Worm (Caenorhabditis elegans): ENCODE results near the gene R12C12.9.
"Not testable (repeated sequence)": the region's sequence is repeated elsewhere in the genome, so short reads cannot be mapped to it uniquely, and the experiment has no call there.

Gene R12C12.9

DNA sequence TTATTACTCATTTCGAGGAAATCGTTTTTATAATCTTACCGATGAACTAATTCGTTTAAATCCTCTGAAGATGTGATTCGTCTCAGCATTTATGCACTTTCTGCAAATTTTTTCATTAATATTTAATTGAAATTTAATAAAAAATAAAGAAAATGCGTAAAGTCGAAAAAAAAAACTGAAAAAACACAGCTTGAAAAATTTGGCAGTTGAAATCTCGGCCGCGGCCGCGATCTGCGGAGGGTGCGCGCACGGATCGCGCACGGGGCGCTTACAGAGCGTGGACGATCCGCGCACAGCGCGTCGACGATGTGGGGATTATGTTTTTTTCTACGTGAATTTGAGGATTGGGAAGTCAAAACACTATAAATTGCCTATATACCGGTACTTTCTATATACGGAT, 15.9 kb downstream of the R12C12.9 start, which contains the start of gene ZK84.4:
Gene ZK84.4, minus strand, starts transcription at position 101 of the 400 bp plus-strand sequence.
- not testable (repeated sequence) for TF ChIP-seq unc-130 (tag; optimal IDR thresholded peaks at IDR 0.05); mdl-1 (tag; optimal IDR thresholded peaks at IDR 0.05); ces-1 (GFP tag; optimal IDR thresholded peaks at IDR 0.05)

DNA sequence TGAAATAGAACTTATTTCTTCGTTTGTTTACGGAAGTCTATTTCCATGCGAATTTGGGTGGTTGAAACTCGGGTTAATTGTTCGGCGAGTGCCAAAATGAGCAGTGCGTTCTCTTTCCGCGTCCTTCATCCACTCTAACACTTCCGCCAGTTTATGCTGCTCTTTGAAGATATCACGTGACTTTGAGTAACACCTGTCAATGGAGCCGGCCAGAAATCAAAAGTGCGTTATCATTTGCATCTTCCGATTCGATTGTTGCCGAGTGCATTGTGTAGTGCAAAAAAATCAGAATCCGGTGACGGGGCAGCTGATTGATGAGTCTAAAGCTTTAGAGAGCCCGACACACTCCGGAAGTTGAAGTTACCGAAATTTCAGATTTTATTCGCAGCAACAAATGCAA, 23.8 kb downstream of the R12C12.9 start:
- TF ChIP-seq C34B4.2 (tag; optimal IDR thresholded peaks at IDR 0.05) = no peak
- TF ChIP-seq nhr-71 (tag; optimal IDR thresholded peaks at IDR 0.05) = peak; percentile 50

DNA sequence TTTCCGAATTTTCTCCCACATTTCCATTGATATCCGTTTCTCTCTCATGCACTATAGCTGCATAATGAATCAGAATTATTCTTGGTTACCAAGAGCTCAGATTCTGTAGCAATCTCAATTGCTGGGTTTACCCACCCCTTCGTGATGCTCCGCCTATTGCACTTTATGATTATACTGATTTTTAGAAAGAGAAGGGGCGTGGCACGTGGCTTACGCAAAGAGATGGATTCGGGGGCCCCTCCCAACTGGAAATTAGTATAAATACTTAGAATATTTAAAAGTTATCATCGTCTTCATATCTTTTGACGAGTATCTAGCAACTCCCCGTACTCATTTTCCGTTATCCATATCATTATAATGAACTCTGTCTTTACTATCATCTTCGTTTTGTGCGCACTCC, 24.6 kb downstream of the R12C12.9 start, which contains the start of gene ins-6:
Gene ins-6, plus strand, starts transcription at position 301 of the 400 bp plus-strand sequence.
- no peak for TF ChIP-seq ztf-4 (tag; optimal IDR thresholded peaks at IDR 0.05)
- no peak for TF ChIP-seq C34B4.2 (tag; optimal IDR thresholded peaks at IDR 0.05)
- no peak for TF ChIP-seq nhr-12 (tag; optimal IDR thresholded peaks at IDR 0.05)
- TF ChIP-seq hlh-17 (GFP tag; optimal IDR thresholded peaks at IDR 0.05; ENCODE audit: borderline replicate concordance) = no peak
- TF ChIP-seq fkh-4 (tag; optimal IDR thresholded peaks at IDR 0.05; ENCODE audit: borderline replicate concordance) = no peak
- no peak for TF ChIP-seq ama-1 (optimal IDR thresholded peaks at IDR 0.05)
- TF ChIP-seq lin-39 (tag; optimal IDR thresholded peaks at IDR 0.05) = no peak
- no peak for TF ChIP-seq mep-1 (tag; optimal IDR thresholded peaks at IDR 0.05)
- no peak for TF ChIP-seq isw-1 (GFP tag; IDR thresholded peaks at IDR 0.05)
- TF ChIP-seq C16A3.4 (tag; optimal IDR thresholded peaks at IDR 0.05) = no peak
- TF ChIP-seq rnt-1 (tag; optimal IDR thresholded peaks at IDR 0.05) = no peak
- no peak for TF ChIP-seq mdl-1 (tag; optimal IDR thresholded peaks at IDR 0.05)
- no peak for TF ChIP-seq Y116A8C.19 (tag; optimal IDR thresholded peaks at IDR 0.05; ENCODE audit: borderline replicate concordance)
- TF ChIP-seq tlp-1 (tag; optimal IDR thresholded peaks at IDR 0.05) = no peak
- no peak for TF ChIP-seq unc-86 (tag; optimal IDR thresholded peaks at IDR 0.05)

DNA sequence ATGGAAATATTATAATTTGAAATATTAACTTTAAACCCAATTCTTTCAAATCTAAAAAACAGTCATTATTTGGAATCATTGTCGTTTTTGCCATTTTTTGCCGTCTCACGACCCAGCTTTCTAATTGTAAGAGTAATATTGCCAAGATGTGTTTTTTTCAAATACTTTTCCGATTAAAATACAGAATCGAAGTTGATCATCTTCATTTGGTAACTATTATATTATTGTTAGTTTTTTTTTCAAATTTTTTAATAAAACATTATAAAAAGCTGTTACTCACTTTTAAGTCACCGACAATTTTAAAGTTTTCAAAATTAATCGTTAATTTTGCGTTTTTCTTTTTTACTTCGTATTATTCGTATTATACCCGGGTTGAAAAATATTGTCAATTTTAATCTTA, 27.5 kb downstream of the R12C12.9 start, which contains the start of gene ins-5:
Gene ins-5, plus strand, starts transcription at position 301 of the 400 bp plus-strand sequence.
- TF ChIP-seq nhr-77 (tag; optimal IDR thresholded peaks at IDR 0.05) = no peak
- no peak for TF ChIP-seq lin-15B (tag; optimal IDR thresholded peaks at IDR 0.05)
- no peak for TF ChIP-seq nhr-20 (tag; optimal IDR thresholded peaks at IDR 0.05)
- no peak for TF ChIP-seq ets-5 (GFP tag; IDR thresholded peaks at IDR 0.05)
- no peak for TF ChIP-seq ztf-4 (tag; optimal IDR thresholded peaks at IDR 0.05)
- TF ChIP-seq efl-3 (GFP tag; optimal IDR thresholded peaks at IDR 0.05) = no peak
- TF ChIP-seq elt-2 (tag; optimal IDR thresholded peaks at IDR 0.05) = no peak
- no peak for TF ChIP-seq efl-1 (optimal IDR thresholded peaks at IDR 0.05)
- TF ChIP-seq efl-1 (GFP tag; optimal IDR thresholded peaks at IDR 0.05 in 1 of 2) = no peak
- no peak for TF ChIP-seq zip-4 (GFP tag; optimal IDR thresholded peaks at IDR 0.05)
- TF ChIP-seq aly-2 (tag; optimal IDR thresholded peaks at IDR 0.05) = no peak
- no peak for TF ChIP-seq C04F5.9 (tag; optimal IDR thresholded peaks at IDR 0.05)
- TF ChIP-seq egl-27 (tag; optimal IDR thresholded peaks at IDR 0.05) = no peak
- TF ChIP-seq aha-1 (tag; optimal IDR thresholded peaks at IDR 0.05) = no peak
- no peak for TF ChIP-seq ces-1 (GFP tag; optimal IDR thresholded peaks at IDR 0.05)
- no peak for TF ChIP-seq dsc-1 (tag; optimal IDR thresholded peaks at IDR 0.05)

DNA sequence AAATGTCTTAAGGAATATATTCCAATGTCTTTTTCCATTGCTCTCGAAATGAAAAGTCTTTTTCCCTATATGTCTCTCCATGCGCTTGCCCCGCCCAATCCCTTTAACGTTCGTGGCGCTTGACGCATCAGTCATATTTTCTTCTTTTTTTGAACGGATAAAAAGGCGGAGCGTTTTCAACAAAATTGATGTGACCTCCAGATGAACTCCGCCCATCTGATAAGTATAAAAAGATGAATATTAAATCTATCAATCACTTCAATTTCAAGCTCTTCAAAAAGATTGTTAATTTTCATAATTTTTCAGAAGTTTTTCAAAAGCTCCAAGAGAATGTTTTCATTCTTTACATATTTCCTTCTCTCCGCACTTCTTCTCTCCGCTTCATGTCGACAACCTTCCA, 28.7 kb downstream of the R12C12.9 start, which contains the start of gene ins-4:
Gene ins-4, plus strand, starts transcription at position 301 of the 400 bp plus-strand sequence.
- TF ChIP-seq rnt-1 (tag; optimal IDR thresholded peaks at IDR 0.05) (no peak), lin-39 (tag; optimal IDR thresholded peaks at IDR 0.05) (no peak), hlh-17 (GFP tag; optimal IDR thresholded peaks at IDR 0.05; ENCODE audit: borderline replicate concordance) (no peak), nhr-20 (tag; optimal IDR thresholded peaks at IDR 0.05) (no peak), blmp-1 (tag; optimal IDR thresholded peaks at IDR 0.05) (no peak), ceh-63 (GFP tag; optimal IDR thresholded peaks at IDR 0.05) (no peak), ceh-82 (tag; optimal IDR thresholded peaks at IDR 0.05) (no peak), C16A3.4 (tag; optimal IDR thresholded peaks at IDR 0.05) (no peak), mdl-1 (tag; optimal IDR thresholded peaks at IDR 0.05) (no peak), unc-62 (GFP tag; optimal IDR thresholded peaks at IDR 0.05) (no peak), nhr-11 (tag; optimal IDR thresholded peaks at IDR 0.05) (no peak), unc-130 (tag; optimal IDR thresholded peaks at IDR 0.05) (no peak), nhr-90 (tag; optimal IDR thresholded peaks at IDR 0.05; ENCODE audit: poor library complexity) (no peak), efl-3 (GFP tag; optimal IDR thresholded peaks at IDR 0.05) (no peak), pax-3 (tag; optimal IDR thresholded peaks at IDR 0.05) (no peak), fkh-8 (tag; optimal IDR thresholded peaks at IDR 0.05) (no peak), unc-98 (GFP tag; IDR thresholded peaks at IDR 0.05) (no peak), fos-1 (tag; optimal IDR thresholded peaks at IDR 0.05) (no peak)

Measured in whole organism, L1 larva.